Worm (Caenorhabditis elegans) whole organism, L1 larva: ENCODE data around the gene acs-14.
A peak's percentile ranks its signal among the peaks of the same experiment; 100 is the strongest.

Experiments
- C16A3.4 ChIP-seq: fragments of 150-350 bp; optimal IDR thresholded peaks from 2 replicates; lab custom pipeline; 2014; ENCODE audit warnings: missing biosample characterization, missing genetic modification characterization
- aly-2 ChIP-seq: fragments of 150-350 bp; optimal IDR thresholded peaks from 2 replicates; lab custom pipeline; 2014; ENCODE audit warnings: missing biosample characterization, missing genetic modification characterization
- ama-1 ChIP-seq: fragments of 150-350 bp; optimal IDR thresholded peaks from 2 replicates; lab custom pipeline; 2014
- blmp-1 ChIP-seq: fragments of 150-350 bp; optimal IDR thresholded peaks from 2 replicates; lab custom pipeline; 2014; ENCODE audit warnings: missing biosample characterization, missing genetic modification characterization
- ceh-63 ChIP-seq: fragments of 200-800 bp; sonication (Bioruptor generic); optimal IDR thresholded peaks from 2 replicates; lab custom pipeline; 2018; ENCODE audit warnings: mild to moderate bottlenecking, missing genetic modification characterization, missing compliant biosample characterization
- ceh-8 ChIP-seq: fragments of 200-800 bp; sonication (Bioruptor generic); optimal IDR thresholded peaks from 2 replicates; lab custom pipeline; 2018; ENCODE audit warnings: mild to moderate bottlenecking, missing genetic modification characterization, moderate library complexity, missing compliant biosample characterization
- dpl-1 ChIP-seq, 3 experiments: fragments of 150-350 bp in 2 of 3; sonication (generic microtip) in 1 of 3; optimal IDR thresholded peaks; 2 replicates each; lab custom pipeline; 2014 to 2017; ENCODE audit warnings: missing biosample characterization in 3 of 3, missing genetic modification characterization in 3 of 3, missing genetic modification reagents in 3 of 3
- efl-1 ChIP-seq, 4 experiments: fragments of 150-350 bp; optimal IDR thresholded peaks in 3 of 4; peaks in 1 of 4; 1 replicate in 1 of 4; 2 replicates in 3 of 4; lab custom pipeline; 2014; ENCODE audit warnings: missing biosample characterization in 2 of 4, missing genetic modification characterization in 2 of 4, missing genetic modification reagents in 2 of 4
- egl-13 ChIP-seq: sonication (generic microtip); optimal IDR thresholded peaks from 2 replicates; lab custom pipeline; 2016; ENCODE audit warnings: missing genotype, missing genetic modification reagents, missing genetic modification characterization, missing compliant biosample characterization
- egl-27 ChIP-seq, 2 experiments: fragments of 150-350 bp in 1 of 2; sonication (generic microtip); optimal IDR thresholded peaks; 3 replicates each; lab custom pipeline; 2017 to 2018; ENCODE audit warnings: missing biosample characterization in 2 of 2, missing genetic modification characterization in 2 of 2, missing genetic modification reagents in 2 of 2
- elt-2 ChIP-seq: sonication (generic microtip); optimal IDR thresholded peaks from 2 replicates; lab custom pipeline; 2016; ENCODE audit warnings: missing genetic modification characterization, mild to moderate bottlenecking, inconsistent platforms, missing compliant biosample characterization, missing genetic modification reagents
- ets-5 ChIP-seq: fragments of 200-800 bp; sonication (Bioruptor generic); IDR thresholded peaks from 2 replicates; pipeline ENCODE4 v1.3.6; 2022; ENCODE audit warnings: missing genetic modification characterization, missing compliant biosample characterization
- fkh-10 ChIP-seq: sonication (generic microtip); optimal IDR thresholded peaks from 2 replicates; lab custom pipeline; 2017; ENCODE audit warnings: missing biosample characterization, missing genetic modification reagents, missing genetic modification characterization
- fkh-4 ChIP-seq: sonication (generic microtip); optimal IDR thresholded peaks from 2 replicates; lab custom pipeline; 2016; ENCODE audit warnings: missing compliant biosample characterization, missing genetic modification characterization, borderline replicate concordance
- fkh-8 ChIP-seq: sonication (generic microtip); optimal IDR thresholded peaks from 2 replicates; lab custom pipeline; 2016; ENCODE audit warnings: mild to moderate bottlenecking, missing genetic modification characterization, missing compliant biosample characterization
- fos-1 ChIP-seq: fragments of 150-350 bp; optimal IDR thresholded peaks from 2 replicates; lab custom pipeline; 2014; ENCODE audit warnings: missing biosample characterization, missing genetic modification characterization
- grh-1 ChIP-seq: fragments of 200-800 bp; sonication (Bioruptor generic); IDR thresholded peaks from 2 replicates; pipeline ENCODE4 v1.3.6; 2022; ENCODE audit warnings: missing genetic modification reagents, missing genetic modification characterization, missing compliant biosample characterization
- hlh-17 ChIP-seq: fragments of 200-800 bp; sonication (Bioruptor generic); optimal IDR thresholded peaks from 2 replicates; lab custom pipeline; 2018; ENCODE audit warnings: missing genetic modification characterization, mild to moderate bottlenecking, missing compliant biosample characterization, moderate library complexity, borderline replicate concordance
- hlh-4 ChIP-seq: sonication (generic microtip); optimal IDR thresholded peaks from 2 replicates; lab custom pipeline; 2016; ENCODE audit warnings: mild to moderate bottlenecking, missing genetic modification characterization, missing compliant biosample characterization
- irx-1 ChIP-seq: sonication (generic microtip); optimal IDR thresholded peaks from 2 replicates; lab custom pipeline; 2016; ENCODE audit warnings: missing genetic modification characterization, missing compliant biosample characterization
- isw-1 ChIP-seq: fragments of 200-800 bp; sonication (Bioruptor generic); IDR thresholded peaks from 2 replicates; pipeline ENCODE4 v1.3.6; 2022; ENCODE audit warnings: missing genetic modification characterization, missing compliant biosample characterization
- lin-14 ChIP-seq: fragments of 200-800 bp; sonication (Bioruptor generic); optimal IDR thresholded peaks from 2 replicates; lab custom pipeline; 2018; ENCODE audit warnings: mild to moderate bottlenecking, missing genetic modification characterization, moderate library complexity, missing compliant biosample characterization
- lin-35 ChIP-seq, 2 experiments: fragments of 150-350 bp; optimal IDR thresholded peaks; 2 replicates each; lab custom pipeline; 2014; ENCODE audit warnings: missing biosample characterization in 2 of 2, missing genetic modification characterization in 2 of 2, missing genetic modification reagents in 2 of 2
- lin-39 ChIP-seq: fragments of 150-350 bp; optimal IDR thresholded peaks from 2 replicates; lab custom pipeline; 2014; ENCODE audit warnings: missing biosample characterization, missing genetic modification reagents, missing genetic modification characterization
- lsy-2 ChIP-seq, 2 experiments: fragments of 150-350 bp; optimal IDR thresholded peaks; 2 replicates each; lab custom pipeline; 2014; ENCODE audit warnings: missing biosample characterization in 2 of 2, missing genetic modification characterization in 2 of 2
- nhr-19 ChIP-seq: fragments of 200-800 bp; sonication (Bioruptor generic); conservative IDR thresholded peaks from 2 replicates; pipeline ENCODE4 v1.3.6; 2022; ENCODE audit warnings: missing genetic modification characterization, missing compliant biosample characterization
- nhr-20 ChIP-seq: sonication (generic microtip); optimal IDR thresholded peaks from 2 replicates; lab custom pipeline; 2016; ENCODE audit warnings: mild to moderate bottlenecking, missing genetic modification characterization, missing compliant biosample characterization
- nhr-28 ChIP-seq: fragments of 150-350 bp; optimal IDR thresholded peaks from 2 replicates; lab custom pipeline; 2014; ENCODE audit warnings: missing biosample characterization, missing genetic modification characterization
- nhr-47 ChIP-seq: sonication (generic microtip); optimal IDR thresholded peaks from 2 replicates; lab custom pipeline; 2016; ENCODE audit warnings: mild to moderate bottlenecking, missing genetic modification characterization, moderate library complexity, missing compliant biosample characterization
- nhr-71 ChIP-seq: sonication (generic microtip); optimal IDR thresholded peaks from 2 replicates; lab custom pipeline; 2016; ENCODE audit warnings: mild to moderate bottlenecking, missing genetic modification characterization, moderate library complexity, missing compliant biosample characterization
- nhr-76 ChIP-seq: sonication (generic microtip); optimal IDR thresholded peaks from 2 replicates; lab custom pipeline; 2017; ENCODE audit warnings: missing biosample characterization, missing genetic modification characterization
- nhr-84 ChIP-seq: sonication (generic microtip); optimal IDR thresholded peaks from 2 replicates; lab custom pipeline; 2017; ENCODE audit warnings: missing biosample characterization, missing genetic modification characterization
- nhr-90 ChIP-seq: sonication (generic microtip); optimal IDR thresholded peaks from 2 replicates; lab custom pipeline; 2016; ENCODE audit warnings: mild to moderate bottlenecking, missing genetic modification characterization, missing compliant biosample characterization; ENCODE audit not compliant: poor library complexity
- pqm-1 ChIP-seq: sonication (generic microtip); optimal IDR thresholded peaks from 3 replicates; lab custom pipeline; 2017; ENCODE audit warnings: missing biosample characterization, missing genetic modification characterization
- rnt-1 ChIP-seq: sonication (generic microtip); optimal IDR thresholded peaks from 2 replicates; lab custom pipeline; 2016; ENCODE audit warnings: mild to moderate bottlenecking, missing genetic modification characterization, moderate library complexity, missing compliant biosample characterization
- skn-1 ChIP-seq: fragments of 150-350 bp; optimal IDR thresholded peaks from 2 replicates; lab custom pipeline; 2014; ENCODE audit warnings: missing biosample characterization, missing genetic modification characterization
- snpc-4 ChIP-seq: fragments of 150-350 bp; optimal IDR thresholded peaks from 2 replicates; lab custom pipeline; 2014; ENCODE audit warnings: missing biosample characterization, missing genetic modification characterization
- snu-23 ChIP-seq: sonication (generic microtip); optimal IDR thresholded peaks from 2 replicates; lab custom pipeline; 2016; ENCODE audit warnings: missing genetic modification characterization, missing compliant biosample characterization
- sox-4 ChIP-seq: sonication (generic microtip); optimal IDR thresholded peaks from 2 replicates; lab custom pipeline; 2016; ENCODE audit warnings: missing genetic modification characterization, missing compliant biosample characterization
- sup-37 ChIP-seq: fragments of 200-800 bp; sonication (Bioruptor generic); optimal IDR thresholded peaks from 2 replicates; lab custom pipeline; 2018; ENCODE audit warnings: mild to moderate bottlenecking, missing genetic modification characterization, missing compliant biosample characterization
- swsn-7 ChIP-seq: sonication (generic microtip); optimal IDR thresholded peaks from 2 replicates; lab custom pipeline; 2016; ENCODE audit warnings: missing genetic modification characterization, missing compliant biosample characterization
- tlp-1 ChIP-seq: fragments of 150-350 bp; optimal IDR thresholded peaks from 2 replicates; lab custom pipeline; 2014; ENCODE audit warnings: missing biosample characterization, missing genetic modification characterization
- xbp-1 ChIP-seq: sonication (generic microtip); optimal IDR thresholded peaks from 2 replicates; lab custom pipeline; 2016; ENCODE audit warnings: missing genetic modification characterization, missing compliant biosample characterization
- zag-1 ChIP-seq: fragments of 150-350 bp; optimal IDR thresholded peaks from 2 replicates; lab custom pipeline; 2014; ENCODE audit warnings: missing biosample characterization, missing genetic modification characterization
- zip-4 ChIP-seq: fragments of 200-800 bp; sonication (Bioruptor generic); optimal IDR thresholded peaks from 2 replicates; lab custom pipeline; 2018; ENCODE audit warnings: mild to moderate bottlenecking, missing genetic modification characterization, moderate library complexity, missing compliant biosample characterization
- ztf-11 ChIP-seq, 2 experiments: sonication (generic microtip); optimal IDR thresholded peaks; 2 replicates each; lab custom pipeline; 2016 to 2017; ENCODE audit warnings: missing genetic modification characterization in 2 of 2, missing biosample characterization in 1 of 2, missing compliant biosample characterization in 1 of 2
- ztf-4 ChIP-seq: fragments of 150-350 bp; optimal IDR thresholded peaks from 2 replicates; lab custom pipeline; 2014; ENCODE audit warnings: missing biosample characterization, missing genetic modification characterization

Gene acs-14

DNA sequence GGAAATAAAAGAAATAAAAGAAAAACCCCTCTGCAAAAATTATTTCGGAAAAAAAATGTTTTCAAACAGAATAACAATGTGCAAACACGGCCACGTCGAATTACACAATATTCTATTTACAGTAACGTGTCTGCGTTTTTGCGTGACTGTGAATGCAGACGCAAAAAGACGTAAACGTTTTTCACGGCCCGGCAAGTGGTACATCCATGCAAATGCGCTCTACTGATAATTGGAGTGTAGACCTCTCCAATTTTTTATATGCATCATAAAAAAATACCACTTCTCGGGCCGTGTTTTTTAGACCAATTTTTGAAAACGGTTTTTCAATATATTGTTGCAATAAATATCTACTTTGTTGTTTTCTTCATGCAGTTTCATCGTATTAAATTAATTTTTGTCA is 41.5 kb downstream of the acs-14 start, which contains the start of gene nstp-10 (continued):
- TF ChIP-seq isw-1 (GFP tag; lab: Robert Waterston, UW) (peak; percentile 17; the same call in 1 of the 2 replicates), rnt-1 (peak; percentile 36), dpl-1 (GFP tag; optimal IDR thresholded peaks at IDR 0.05; lab: Kevin White, UChicago) (peak; percentile 12 to 46 (median 43)), fkh-8 (tag; lab: Kevin White, UChicago) (peak; percentile 11), lin-14 (GFP tag; lab: Kevin White, UChicago) (peak; percentile 67), swsn-7 (peak; percentile 46), skn-1 (tag; lab: Kevin White, UChicago) (peak; percentile 21), pqm-1 (no peak), xbp-1 (peak; percentile 51), fos-1 (peak; percentile 12)
- TF ChIP-seq, all 84 proteins: peak for 29

ce11 chrV:9550313-9550712 is 42.4 kb downstream of the acs-14 start, which contains the start of gene ehbp-1:
Gene ehbp-1, plus strand, starts transcription at chrV:9550644.
- TF ChIP-seq nhr-28 (tag; lab: Kevin White, UChicago): no peak
- no peak for TF ChIP-seq fkh-4 (tag; lab: Kevin White, UChicago)
- no peak for TF ChIP-seq nhr-47 (tag; lab: Kevin White, UChicago)
- TF ChIP-seq nhr-90 (tag; lab: Kevin White, UChicago): no peak
- TF ChIP-seq fkh-10: peak; percentile 58
- no peak for TF ChIP-seq C16A3.4 (tag; lab: Kevin White, UChicago)
- TF ChIP-seq isw-1 (GFP tag; lab: Robert Waterston, UW): no peak
- no peak for TF ChIP-seq grh-1 (GFP tag; lab: Robert Waterston, UW)
- TF ChIP-seq nhr-84 (tag; lab: Kevin White, UChicago): no peak
- no peak for TF ChIP-seq zip-4 (GFP tag; lab: Kevin White, UChicago)
- TF ChIP-seq elt-2 (tag; lab: Kevin White, UChicago): no peak
- peak; percentile 80 for TF ChIP-seq lin-14 (GFP tag; lab: Kevin White, UChicago)
- TF ChIP-seq lsy-2 (tag; optimal IDR thresholded peaks at IDR 0.05; lab: Kevin White, UChicago): no peak
- no peak for TF ChIP-seq snpc-4 (tag; lab: Kevin White, UChicago)
- TF ChIP-seq irx-1 (tag; lab: Kevin White, UChicago): no peak
- TF ChIP-seq swsn-7: peak; percentile 0
- TF ChIP-seq blmp-1 (tag; lab: Kevin White, UChicago): peak; percentile 67
- TF ChIP-seq sox-4: no peak
- TF ChIP-seq rnt-1: no peak
- no peak for TF ChIP-seq lin-35 (GFP tag; optimal IDR thresholded peaks at IDR 0.05; lab: Kevin White, UChicago)
- TF ChIP-seq efl-1 (optimal IDR thresholded peaks at IDR 0.05; lab: Kevin White, UChicago): no peak
- TF ChIP-seq efl-1 (GFP tag; optimal IDR thresholded peaks at IDR 0.05 in 1 of 2; lab: Kevin White, UChicago): no peak
- TF ChIP-seq sup-37: no peak
- no peak for TF ChIP-seq ceh-63 (GFP tag; lab: Kevin White, UChicago)
- no peak for TF ChIP-seq ztf-4 (tag; lab: Kevin White, UChicago)
- TF ChIP-seq ztf-11 (tag; optimal IDR thresholded peaks at IDR 0.05; lab: Kevin White, UChicago): no peak
- peak; percentile 18 for TF ChIP-seq egl-13 (tag; lab: Kevin White, UChicago)
- TF ChIP-seq nhr-20 (tag; lab: Kevin White, UChicago): no peak
- no peak for TF ChIP-seq ets-5 (GFP tag; lab: Robert Waterston, UW)
- peak; percentile 1 for TF ChIP-seq snu-23 (GFP tag; lab: Kevin White, UChicago)
- no peak for TF ChIP-seq ceh-8 (GFP tag; lab: Kevin White, UChicago)
- TF ChIP-seq egl-27 (tag; optimal IDR thresholded peaks at IDR 0.05; lab: Kevin White, UChicago): no peak
- TF ChIP-seq hlh-4 (tag; lab: Kevin White, UChicago): no peak
- no peak for TF ChIP-seq zag-1 (tag; lab: Kevin White, UChicago)
- TF ChIP-seq nhr-19: no peak
- TF ChIP-seq aly-2 (tag; lab: Kevin White, UChicago): no peak
- no peak for TF ChIP-seq ama-1 (lab: Kevin White, UChicago)
- no peak for TF ChIP-seq lin-39 (tag; lab: Kevin White, UChicago)
- no peak for TF ChIP-seq hlh-17 (GFP tag; lab: Kevin White, UChicago)
- TF ChIP-seq nhr-71 (tag; lab: Kevin White, UChicago): peak; percentile 18
- TF ChIP-seq nhr-76 (tag; lab: Kevin White, UChicago): no peak
- TF ChIP-seq fos-1: no peak
- TF ChIP-seq tlp-1 (tag; lab: Kevin White, UChicago): no peak
- no peak for TF ChIP-seq xbp-1
- no peak for TF ChIP-seq dpl-1 (GFP tag; optimal IDR thresholded peaks at IDR 0.05; lab: Kevin White, UChicago)
